Worm (Caenorhabditis elegans) whole organism, L4/young adult: Measurements from ENCODE around the gene cutl-4.

Experiments used
- dao-5 ChIP-seq: sonication (generic microtip); optimal IDR thresholded peaks from 2 replicates; lab custom pipeline; 2016; ENCODE audit warnings: missing genotype, missing genetic modification characterization, moderate library complexity, missing compliant biosample characterization
- him-1 ChIP-seq: sonication (generic microtip); optimal IDR thresholded peaks from 2 replicates; lab custom pipeline; 2016; ENCODE audit warnings: missing genotype, missing genetic modification reagents, missing genetic modification characterization, missing compliant biosample characterization

DNA sequence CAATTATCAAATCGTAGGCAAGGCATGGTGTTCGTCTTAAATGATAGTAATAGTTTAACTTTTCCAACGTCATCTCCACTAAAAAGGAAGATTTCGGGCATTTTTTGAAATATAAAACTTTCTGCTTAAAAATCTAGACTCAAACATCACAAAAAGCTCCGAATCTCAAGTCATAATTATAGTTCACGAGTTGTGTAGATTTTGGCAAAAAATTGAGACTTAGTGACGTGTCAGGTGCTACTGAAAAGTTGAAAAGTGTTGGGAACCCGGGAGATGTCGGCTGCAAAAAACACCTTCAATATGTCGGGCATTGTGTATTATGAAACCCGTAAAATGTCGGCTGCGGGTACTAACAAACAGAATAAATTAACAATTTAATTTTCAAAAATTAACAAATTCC, 43.9 kb downstream of the cutl-4 start, which contains the start of gene Y26G10.1:
- TF ChIP-seq him-1 (tag; lab: Kevin White, UChicago) (no peak), dao-5 (tag; lab: Kevin White, UChicago) (no peak)
